Fruit fly (Drosophila melanogaster): ENCODE results near the gene CG13293.

dm6 chr3L:6138018-6138417 is 55.3 kb downstream of the CG13293 start, which contains the start of gene Lcp65Ae:
- no peak for TF ChIP-seq kay (GFP tag; ENCODE audit: borderline replicate concordance)
- TF ChIP-seq tj (GFP tag; optimal IDR thresholded peaks at IDR 0.05): no peak
